Worm (Caenorhabditis elegans) whole organism, early embryonic: ENCODE results near the gene T04H1.13.

Experiments used
- B0310.2 ChIP-seq: sonication (generic microtip); optimal IDR thresholded peaks from 2 replicates; lab custom pipeline; 2016; ENCODE audit warnings: mild to moderate bottlenecking, missing genetic modification characterization, missing compliant biosample characterization
- F13C5.2 ChIP-seq: sonication (generic microtip); optimal IDR thresholded peaks from 2 replicates; lab custom pipeline; 2017; ENCODE audit warnings: mild to moderate bottlenecking, missing genetic modification characterization, inconsistent platforms, missing compliant biosample characterization
- ama-1 ChIP-seq: fragments of 150-350 bp; optimal IDR thresholded peaks from 2 replicates; lab custom pipeline; 2014
- ceh-36 ChIP-seq: sonication (generic microtip); optimal IDR thresholded peaks from 2 replicates; lab custom pipeline; 2016; ENCODE audit warnings: missing genetic modification characterization, inconsistent platforms, missing compliant biosample characterization
- ets-7 ChIP-seq: sonication (generic microtip); optimal IDR thresholded peaks from 2 replicates; lab custom pipeline; 2016; ENCODE audit warnings: missing genotype, missing genetic modification characterization, missing compliant biosample characterization
- flt-1 ChIP-seq: fragments of 200-800 bp; sonication (Bioruptor generic); IDR thresholded peaks from 2 replicates; pipeline ENCODE4 v1.3.6; 2022; ENCODE audit warnings: missing genetic modification characterization, missing compliant biosample characterization
- hmbx-1 ChIP-seq: sonication (generic microtip); optimal IDR thresholded peaks from 2 replicates; lab custom pipeline; 2016; ENCODE audit warnings: mild to moderate bottlenecking, missing genetic modification characterization, missing compliant biosample characterization
- hmg-4 ChIP-seq: fragments of 200-800 bp; sonication (Bioruptor generic); optimal IDR thresholded peaks from 2 replicates; lab custom pipeline; 2018; ENCODE audit warnings: mild to moderate bottlenecking, missing genetic modification characterization, missing compliant biosample characterization
- hnd-1 ChIP-seq: sonication (generic microtip); optimal IDR thresholded peaks from 2 replicates; lab custom pipeline; 2016; ENCODE audit warnings: missing genetic modification characterization, missing compliant biosample characterization
- sea-1 ChIP-seq: fragments of 200-800 bp; sonication (Bioruptor generic); conservative IDR thresholded peaks from 2 replicates; pipeline ENCODE4 v1.3.6; 2022; ENCODE audit warnings: missing genetic modification characterization, missing compliant biosample characterization

- TF ChIP-seq F13C5.2 (tag; lab: Kevin White, UChicago) (no peak), ama-1 (lab: Kevin White, UChicago) (no peak), ceh-36 (tag; lab: Kevin White, UChicago) (no peak), B0310.2 (no peak), sea-1 (no peak), ets-7 (tag; lab: Kevin White, UChicago) (no peak), hnd-1 (tag; lab: Kevin White, UChicago) (no peak), flt-1 (GFP tag; lab: Robert Waterston, UW) (no peak), hmg-4 (no peak), hmbx-1 (no peak)
Observed at ce11 chrV:12251041-12251440, 6.2 kb upstream of the T04H1.13 start, which contains the start of gene T04H1.5.
